Fruit fly (Drosophila melanogaster): ENCODE data around the gene CG46025.

CG46025 gene

DNA sequence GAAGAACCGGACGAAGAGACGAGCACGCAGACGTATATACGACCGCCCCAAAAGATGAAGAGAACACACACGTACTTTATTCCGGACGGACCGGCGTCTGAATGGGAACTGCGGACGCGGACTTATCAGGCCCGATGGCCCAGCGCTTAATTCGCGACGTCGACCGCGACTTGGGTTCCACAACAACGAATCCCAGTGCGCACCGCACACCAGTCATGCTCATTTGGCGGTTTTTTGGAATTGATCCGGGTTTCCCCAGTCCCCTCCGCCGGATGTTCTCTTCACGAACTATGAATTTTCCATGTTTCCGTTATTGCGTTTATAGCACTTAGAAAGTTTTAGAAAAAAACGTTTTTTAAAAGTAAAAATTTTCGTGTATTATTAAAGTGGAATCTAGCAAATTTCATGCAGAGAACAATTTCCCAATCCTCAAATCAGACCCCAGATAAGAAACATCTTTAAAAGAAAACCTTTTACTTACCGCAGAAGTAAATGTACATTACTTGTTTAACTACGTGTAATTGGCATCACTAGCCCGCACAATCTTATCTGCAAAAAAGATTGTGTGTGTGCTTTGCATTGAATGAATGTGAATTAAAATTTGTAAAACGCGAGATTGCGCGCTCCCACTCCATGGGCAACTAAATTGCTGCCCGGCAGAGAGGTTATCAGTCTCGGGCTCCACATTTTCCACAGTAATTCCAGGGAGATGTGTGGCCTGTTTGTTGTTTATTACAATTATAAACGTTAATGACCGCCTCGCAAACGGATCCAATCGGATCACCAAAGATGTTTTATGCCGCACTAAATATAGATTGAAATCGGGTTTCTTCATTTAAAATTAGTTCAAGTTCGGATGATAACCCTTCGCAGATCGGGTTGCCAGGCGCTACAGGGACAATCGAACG, 36.7 kb downstream of the CG46025 start, which contains the start of gene CG7149:
Gene CG7149 (minus strand): TSS at position 110 of the 908 bp plus-strand sequence.
- TF ChIP-seq Mnt (GFP tag; optimal IDR thresholded peaks at IDR 0.05) (peak; percentile 77), Clk (GFP tag; optimal IDR thresholded peaks at IDR 0.05) (no peak), kay (GFP tag; ENCODE audit: borderline replicate concordance) (peak; percentile 92), CG7101 (tag; optimal IDR thresholded peaks at IDR 0.05) (peak; percentile 14), CG14711 (tag; optimal IDR thresholded peaks at IDR 0.05) (no peak), bab1 (GFP tag; optimal IDR thresholded peaks at IDR 0.05) (no peak), Hr96 (GFP tag; optimal IDR thresholded peaks at IDR 0.05) (peak; percentile 55), tj (GFP tag; optimal IDR thresholded peaks at IDR 0.05) (peak; percentile 55), toe (GFP tag; optimal IDR thresholded peaks at IDR 0.05) (peak; percentile 51), CG1620 (GFP tag; optimal IDR thresholded peaks at IDR 0.05) (no peak), CG33017 (tag; optimal IDR thresholded peaks at IDR 0.05) (peak; percentile 46), cic (GFP tag; optimal IDR thresholded peaks at IDR 0.05) (peak; percentile 99), CG5204 (GFP tag; optimal IDR thresholded peaks at IDR 0.05) (no peak), CG12768 (GFP tag; optimal IDR thresholded peaks at IDR 0.05) (peak; percentile 40), CG11617 (GFP tag; optimal IDR thresholded peaks at IDR 0.05) (peak; percentile 20), cnc (optimal IDR thresholded peaks at IDR 0.05) (no peak), CG7045 (GFP tag; optimal IDR thresholded peaks at IDR 0.05) (peak; percentile 12), Crg-1 (GFP tag; optimal IDR thresholded peaks at IDR 0.05) (no peak), pad (GFP tag; optimal IDR thresholded peaks at IDR 0.05) (peak; percentile 10), ovo (GFP tag; optimal IDR thresholded peaks at IDR 0.05) (peak; percentile 40)

DNA sequence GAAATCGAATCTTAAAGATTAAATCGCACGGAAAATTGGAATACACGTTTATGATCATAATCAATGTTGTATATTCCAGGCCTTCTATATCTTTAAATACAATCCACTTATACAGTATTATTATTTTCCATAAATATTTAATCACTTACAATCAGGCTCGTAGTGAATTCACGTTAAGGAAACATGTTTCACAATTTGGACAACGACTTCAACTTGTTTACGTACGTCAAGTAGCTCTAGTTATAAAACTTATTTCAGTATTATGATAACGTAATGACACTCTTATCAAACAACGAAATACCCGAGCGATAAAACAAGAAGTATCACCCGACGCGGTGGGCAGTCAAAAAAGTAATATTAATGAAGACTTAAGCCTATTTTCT, 37.4 kb downstream of the CG46025 start:
- TF ChIP-seq cnc (optimal IDR thresholded peaks at IDR 0.05) (no peak), kay (GFP tag; ENCODE audit: borderline replicate concordance) (peak; percentile 91)

dm6 chr2L:7794689-7795475, 40.9 kb downstream of the CG46025 start:
- TF ChIP-seq Mnt (GFP tag; optimal IDR thresholded peaks at IDR 0.05) (peak; percentile 47), CG5204 (GFP tag; optimal IDR thresholded peaks at IDR 0.05) (no peak), kay (GFP tag; ENCODE audit: borderline replicate concordance) (peak; percentile 80), cic (GFP tag; optimal IDR thresholded peaks at IDR 0.05) (peak; percentile 89)

- TF ChIP-seq CG7101 (tag; optimal IDR thresholded peaks at IDR 0.05) (no peak), CG1620 (GFP tag; optimal IDR thresholded peaks at IDR 0.05) (no peak), cic (GFP tag; optimal IDR thresholded peaks at IDR 0.05) (peak; percentile 21)
Measured at dm6 chr2L:7795859-7796258, 41.9 kb downstream of the CG46025 start, which contains the start of gene LKRSDH. Gene LKRSDH, minus strand, starts transcription at chr2L:7795959.

dm6 chr2L:7799804-7800433, 45.9 kb downstream of the CG46025 start, which contains the start of the genes Herp and r2d2:
Gene Herp, minus strand, starts transcription at chr2L:7800058.
Gene r2d2, plus strand, starts transcription at chr2L:7800147.
- TF ChIP-seq tj (GFP tag; optimal IDR thresholded peaks at IDR 0.05) (peak; percentile 68), Mnt (GFP tag; optimal IDR thresholded peaks at IDR 0.05) (peak; percentile 90), CG1620 (GFP tag; optimal IDR thresholded peaks at IDR 0.05) (peak; percentile 92), cnc (optimal IDR thresholded peaks at IDR 0.05) (peak in 1 of 2 experiments; percentile 33), cic (GFP tag; optimal IDR thresholded peaks at IDR 0.05) (peak; percentile 66), toe (GFP tag; optimal IDR thresholded peaks at IDR 0.05) (peak; percentile 97), kay (GFP tag; ENCODE audit: borderline replicate concordance) (peak; percentile 84), ovo (GFP tag; optimal IDR thresholded peaks at IDR 0.05) (peak; percentile 90), CG12768 (GFP tag; optimal IDR thresholded peaks at IDR 0.05) (peak; percentile 96), pad (GFP tag; optimal IDR thresholded peaks at IDR 0.05) (peak; percentile 79), Clk (GFP tag; optimal IDR thresholded peaks at IDR 0.05) (peak; percentile 73), CG33017 (tag; optimal IDR thresholded peaks at IDR 0.05) (peak; percentile 92), Hr96 (GFP tag; optimal IDR thresholded peaks at IDR 0.05) (peak; percentile 96), CG11617 (GFP tag; optimal IDR thresholded peaks at IDR 0.05) (peak; percentile 91), bab1 (GFP tag; optimal IDR thresholded peaks at IDR 0.05) (peak; percentile 89), CG7045 (GFP tag; optimal IDR thresholded peaks at IDR 0.05) (peak; percentile 90), CG5204 (GFP tag; optimal IDR thresholded peaks at IDR 0.05) (peak; percentile 94), Crg-1 (GFP tag; optimal IDR thresholded peaks at IDR 0.05) (peak; percentile 89), CG7101 (tag; optimal IDR thresholded peaks at IDR 0.05) (peak; percentile 91), CG14711 (tag; optimal IDR thresholded peaks at IDR 0.05) (peak; percentile 85)

DNA sequence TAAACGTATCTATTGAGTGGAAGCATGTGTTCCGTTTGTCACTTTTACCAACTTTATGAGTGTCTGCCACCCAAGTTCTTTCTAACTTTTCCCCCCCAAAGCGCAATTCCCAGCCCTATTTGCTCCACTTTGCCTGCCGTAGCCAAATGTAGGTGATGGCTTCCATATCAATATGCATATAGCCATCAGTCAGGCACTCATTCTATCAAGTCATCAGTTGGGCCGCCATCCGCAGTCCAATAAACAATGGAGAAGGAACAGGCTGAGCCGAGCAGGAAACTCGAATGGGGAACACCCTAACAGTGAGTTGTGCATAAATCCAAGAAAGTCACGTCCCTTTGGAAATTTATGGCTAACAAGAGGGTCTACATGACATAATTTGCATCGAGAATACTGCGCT, 53.6 kb downstream of the CG46025 start:
- TF ChIP-seq Clk (GFP tag; optimal IDR thresholded peaks at IDR 0.05) = no peak
- no peak for TF ChIP-seq kay (GFP tag; ENCODE audit: borderline replicate concordance)
- TF ChIP-seq bab1 (GFP tag; optimal IDR thresholded peaks at IDR 0.05) = no peak
- no peak for TF ChIP-seq Hr96 (GFP tag; optimal IDR thresholded peaks at IDR 0.05)
- TF ChIP-seq CG7045 (GFP tag; optimal IDR thresholded peaks at IDR 0.05) = no peak
- no peak for TF ChIP-seq cic (GFP tag; optimal IDR thresholded peaks at IDR 0.05)
- TF ChIP-seq CG1620 (GFP tag; optimal IDR thresholded peaks at IDR 0.05) = no peak
- no peak for TF ChIP-seq cnc (optimal IDR thresholded peaks at IDR 0.05)
- TF ChIP-seq Crg-1 (GFP tag; optimal IDR thresholded peaks at IDR 0.05) = no peak
- TF ChIP-seq toe (GFP tag; optimal IDR thresholded peaks at IDR 0.05) = no peak
- no peak for TF ChIP-seq ovo (GFP tag; optimal IDR thresholded peaks at IDR 0.05)
- TF ChIP-seq CG33017 (tag; optimal IDR thresholded peaks at IDR 0.05) = no peak
- no peak for TF ChIP-seq pad (GFP tag; optimal IDR thresholded peaks at IDR 0.05)

Data from whole organism, adult.